Fruit fly (Drosophila melanogaster): ENCODE measurements around the gene CG44774.

dm6 chrX:4937222-4938071, 458 bp downstream of the CG44774 start:
- TF ChIP-seq psq (optimal IDR thresholded peaks at IDR 0.05) (no peak), Dll (optimal IDR thresholded peaks at IDR 0.05) (no peak), usp (GFP tag; optimal IDR thresholded peaks at IDR 0.05) (no peak), CG8478 (optimal IDR thresholded peaks at IDR 0.05) (no peak)
